Fruit fly (Drosophila melanogaster) whole organism, embryonic: ENCODE measurements around the gene Mon1.

ENCODE experiments used
- Atf3 ChIP-seq: fragments of 200-800 bp; sonication (Bioruptor generic); optimal IDR thresholded peaks from 3 replicates; lab custom pipeline; 2016; ENCODE audit warnings: missing biosample characterization, missing genetic modification characterization
- CG10147 ChIP-seq: fragments of 200-800 bp; sonication (Bioruptor generic); optimal IDR thresholded peaks from 2 replicates; lab custom pipeline; 2019; ENCODE audit warnings: missing biosample characterization, mild to moderate bottlenecking, missing genetic modification characterization, moderate library complexity
- CG10209 ChIP-seq: fragments of 200-800 bp; sonication (Bioruptor generic); optimal IDR thresholded peaks from 3 replicates; lab custom pipeline; 2017; ENCODE audit warnings: missing biosample characterization, mild to moderate bottlenecking, missing genetic modification characterization, missing genetic modification reagents
- CG10267 ChIP-seq: fragments of 200-800 bp; sonication (Bioruptor generic); optimal IDR thresholded peaks from 2 replicates; lab custom pipeline; 2018; ENCODE audit warnings: missing biosample characterization, mild to moderate bottlenecking, missing genetic modification characterization, moderate library complexity
- CG10654 ChIP-seq: fragments of 200-800 bp; sonication (Bioruptor generic); optimal IDR thresholded peaks from 2 replicates; lab custom pipeline; 2016; ENCODE audit warnings: missing biosample characterization, missing genetic modification characterization
- CG12071 ChIP-seq: fragments of 200-800 bp; sonication (Bioruptor generic); optimal IDR thresholded peaks from 3 replicates; lab custom pipeline; 2018; ENCODE audit warnings: missing biosample characterization, mild to moderate bottlenecking, missing genetic modification characterization
- CG12769 ChIP-seq: fragments of 200-800 bp; sonication (Bioruptor generic); optimal IDR thresholded peaks from 2 replicates; lab custom pipeline; 2019; ENCODE audit warnings: missing biosample characterization, mild to moderate bottlenecking, missing genetic modification characterization, moderate library complexity
- CG12942 ChIP-seq: fragments of 200-800 bp; sonication (Bioruptor generic); optimal IDR thresholded peaks from 3 replicates; lab custom pipeline; 2016; ENCODE audit warnings: missing biosample characterization, missing genetic modification characterization
- CG13424 ChIP-seq: fragments of 200-800 bp; sonication (Bioruptor generic); optimal IDR thresholded peaks from 2 replicates; lab custom pipeline; 2019; ENCODE audit warnings: missing biosample characterization, mild to moderate bottlenecking, missing genetic modification characterization, moderate library complexity
- CG14667 ChIP-seq: fragments of 200-800 bp; sonication (Bioruptor generic); IDR thresholded peaks from 2 replicates; pipeline ENCODE4 v1.3.6; 2022; ENCODE audit warnings: missing biosample characterization, missing genetic modification characterization
- CG15514 ChIP-seq: fragments of 200-800 bp; sonication (Bioruptor generic); optimal IDR thresholded peaks from 3 replicates; lab custom pipeline; 2017; ENCODE audit warnings: missing biosample characterization, missing genetic modification characterization, mild to moderate bottlenecking, moderate library complexity, missing genetic modification reagents
- CG17359 ChIP-seq: fragments of 200-800 bp; sonication (Bioruptor generic); optimal IDR thresholded peaks from 3 replicates; lab custom pipeline; 2018; ENCODE audit warnings: missing biosample characterization, mild to moderate bottlenecking, missing genetic modification characterization, moderate library complexity
- CG18599 ChIP-seq: fragments of 200-800 bp; sonication (Bioruptor generic); optimal IDR thresholded peaks from 3 replicates; lab custom pipeline; 2017; ENCODE audit warnings: missing biosample characterization, missing genetic modification characterization, mild to moderate bottlenecking, moderate library complexity, missing genetic modification reagents
- CG18619 ChIP-seq: fragments of 200-800 bp; sonication (Bioruptor generic); optimal IDR thresholded peaks from 3 replicates; lab custom pipeline; 2017; ENCODE audit warnings: missing biosample characterization, mild to moderate bottlenecking, missing genetic modification characterization
- CG3065 ChIP-seq: fragments of 200-800 bp; sonication (Bioruptor generic); optimal IDR thresholded peaks from 2 replicates; lab custom pipeline; 2016; ENCODE audit warnings: missing biosample characterization, missing genetic modification characterization
- CG31441 ChIP-seq: fragments of 200-800 bp; sonication (Bioruptor generic); IDR thresholded peaks from 2 replicates; pipeline ENCODE4 v1.3.6; 2022; ENCODE audit warnings: missing biosample characterization, missing genetic modification characterization
- CG34224 ChIP-seq: fragments of 200-800 bp; sonication (Bioruptor generic); IDR thresholded peaks from 3 replicates; pipeline ENCODE4 v1.3.6; 2022; ENCODE audit warnings: missing biosample characterization, missing genetic modification characterization; ENCODE audit not compliant: partially characterized antibody
- CG4424 ChIP-seq: fragments of 200-800 bp; sonication (Bioruptor generic); optimal IDR thresholded peaks from 3 replicates; lab custom pipeline; 2016; ENCODE audit warnings: missing biosample characterization, missing genetic modification characterization
- CG4707 ChIP-seq: fragments of 200-800 bp; sonication (Bioruptor generic); optimal IDR thresholded peaks from 2 replicates; lab custom pipeline; 2018; ENCODE audit warnings: missing biosample characterization, mild to moderate bottlenecking, missing genetic modification characterization, moderate library complexity
- CG6683 ChIP-seq: fragments of 200-800 bp; sonication (Bioruptor generic); optimal IDR thresholded peaks from 2 replicates; lab custom pipeline; 2017; ENCODE audit warnings: missing biosample characterization, mild to moderate bottlenecking, missing genetic modification characterization, missing genetic modification reagents
- CG6689 ChIP-seq: fragments of 200-800 bp; sonication (Bioruptor generic); IDR thresholded peaks from 2 replicates; pipeline ENCODE4 v1.3.6; 2022; ENCODE audit warnings: missing biosample characterization, missing genetic modification characterization
- CG7271 ChIP-seq: fragments of 200-800 bp; sonication (Bioruptor generic); optimal IDR thresholded peaks from 2 replicates; lab custom pipeline; 2018; ENCODE audit warnings: missing biosample characterization, mild to moderate bottlenecking, missing genetic modification characterization, moderate library complexity
- CG8944 ChIP-seq: fragments of 200-800 bp; sonication (Bioruptor generic); optimal IDR thresholded peaks from 3 replicates; lab custom pipeline; 2016; ENCODE audit warnings: missing biosample characterization, missing genetic modification characterization
- Deaf1 ChIP-seq: fragments of 200-800 bp; optimal IDR thresholded peaks from 3 replicates; lab custom pipeline; 2019; ENCODE audit warnings: missing biosample characterization, mild to moderate bottlenecking, missing genetic modification characterization, moderate library complexity
- Dp ChIP-seq: fragments of 200-800 bp; sonication (Bioruptor generic); optimal IDR thresholded peaks from 2 replicates; lab custom pipeline; 2018; ENCODE audit warnings: missing biosample characterization, mild to moderate bottlenecking, missing genetic modification characterization, moderate library complexity
- Gsc ChIP-seq: fragments of 200-800 bp; sonication (Bioruptor generic); IDR thresholded peaks from 2 replicates; pipeline ENCODE4 v1.3.6; 2022; ENCODE audit warnings: missing biosample characterization, missing genetic modification characterization
- HLH4C ChIP-seq: fragments of 200-800 bp; sonication (Bioruptor generic); IDR thresholded peaks from 3 replicates; pipeline ENCODE4 v1.3.6; 2022; ENCODE audit warnings: missing biosample characterization, missing genetic modification characterization; ENCODE audit not compliant: partially characterized antibody
- Hr51 ChIP-seq, 2 experiments: fragments of 200-800 bp; sonication (Bioruptor generic); optimal IDR thresholded peaks; 2 replicates in 1 of 2; 3 replicates in 1 of 2; lab custom pipeline; 2016 to 2018; ENCODE audit warnings: missing biosample characterization in 2 of 2, missing genetic modification characterization in 2 of 2, mild to moderate bottlenecking in 1 of 2, moderate library complexity in 1 of 2
- Hr78 ChIP-seq, 2 experiments: fragments of 200-800 bp in 1 of 2; fragments of >200 bp in 1 of 2; sonication (Bioruptor generic) in 1 of 2; optimal IDR thresholded peaks; 2 replicates each; lab custom pipeline; 2017 to 2019; ENCODE audit warnings: missing biosample characterization in 2 of 2, missing genetic modification characterization in 2 of 2, mild to moderate bottlenecking in 1 of 2, moderate library complexity in 1 of 2
- Neu2 ChIP-seq: fragments of 200-800 bp; sonication (Bioruptor generic); optimal IDR thresholded peaks from 3 replicates; lab custom pipeline; 2016; ENCODE audit warnings: missing biosample characterization, missing genetic modification characterization, borderline replicate concordance
- NfI ChIP-seq: fragments of 200-800 bp; sonication (Bioruptor generic); optimal IDR thresholded peaks from 3 replicates; lab custom pipeline; 2018; ENCODE audit warnings: missing biosample characterization, mild to moderate bottlenecking, missing genetic modification characterization, moderate library complexity
- Poxn ChIP-seq: fragments of 200-800 bp; sonication (Bioruptor generic); IDR thresholded peaks from 2 replicates; pipeline ENCODE4 v1.3.6; 2022; ENCODE audit warnings: missing biosample characterization, missing genetic modification characterization
- Ptx1 ChIP-seq: fragments of 200-800 bp; sonication (Bioruptor generic); IDR thresholded peaks from 2 replicates; pipeline ENCODE4 v1.3.6; 2022; ENCODE audit warnings: missing biosample characterization, missing genetic modification characterization
- Sry-β ChIP-seq: fragments of 200-800 bp; sonication (Bioruptor generic); optimal IDR thresholded peaks from 2 replicates; lab custom pipeline; 2018; ENCODE audit warnings: missing biosample characterization, mild to moderate bottlenecking, missing genetic modification characterization, moderate library complexity
- Taf1 ChIP-seq: fragments of 200-800 bp; sonication (Bioruptor generic); IDR thresholded peaks from 2 replicates; pipeline ENCODE4 v1.3.6; 2022; ENCODE audit warnings: missing biosample characterization, missing genetic modification characterization
- ara ChIP-seq: fragments of 200-800 bp; sonication (Bioruptor generic); IDR thresholded peaks from 2 replicates; pipeline ENCODE4 v1.3.6; 2022; ENCODE audit warnings: missing biosample characterization, missing genetic modification characterization
- bowl ChIP-seq: fragments of 200-800 bp; sonication (Bioruptor generic); IDR thresholded peaks from 2 replicates; pipeline ENCODE4 v1.3.6; 2022; ENCODE audit warnings: missing biosample characterization, missing genetic modification characterization
- chm ChIP-seq: fragments of 200-800 bp; sonication (Bioruptor generic); IDR thresholded peaks from 2 replicates; pipeline ENCODE4 v1.3.6; 2022; ENCODE audit warnings: missing biosample characterization, missing genetic modification characterization
- dm ChIP-seq: fragments of 200-800 bp; sonication (Bioruptor generic); optimal IDR thresholded peaks from 3 replicates; lab custom pipeline; 2016; ENCODE audit warnings: missing biosample characterization, missing genetic modification characterization
- dpn ChIP-seq, 2 experiments: fragments of 200-800 bp; sonication (Bioruptor generic); optimal IDR thresholded peaks; 3 replicates each; lab custom pipeline; 2016; ENCODE audit warnings: missing biosample characterization in 2 of 2, missing genetic modification characterization in 2 of 2
- dysf ChIP-seq: fragments of 200-800 bp; sonication (Bioruptor generic); IDR thresholded peaks from 3 replicates; pipeline ENCODE4 v1.3.6; 2022; ENCODE audit warnings: missing biosample characterization, missing genetic modification characterization
- gce ChIP-seq: fragments of 200-800 bp; sonication (Bioruptor generic); IDR thresholded peaks from 3 replicates; pipeline ENCODE4 v1.3.6; 2022; ENCODE audit warnings: missing biosample characterization, missing genetic modification characterization
- h ChIP-seq: fragments of >200 bp; optimal IDR thresholded peaks from 2 replicates; lab custom pipeline; 2017
- hth ChIP-seq: fragments of >200 bp; optimal IDR thresholded peaks from 2 replicates; lab custom pipeline; 2017; ENCODE audit warnings: inconsistent platforms
- onecut ChIP-seq: fragments of 200-800 bp; sonication (Bioruptor generic); IDR thresholded peaks from 2 replicates; pipeline ENCODE4 v1.3.6; 2022; ENCODE audit warnings: missing biosample characterization, missing genetic modification characterization
- otp ChIP-seq: fragments of 200-800 bp; sonication (Bioruptor generic); IDR thresholded peaks from 3 replicates; pipeline ENCODE4, ENCODE4 v1.3.6; 2022; ENCODE audit warnings: missing biosample characterization, missing genetic modification characterization
- run ChIP-seq: fragments of 200-800 bp; sonication (Bioruptor generic); optimal IDR thresholded peaks from 3 replicates; lab custom pipeline; 2018; ENCODE audit warnings: missing biosample characterization, mild to moderate bottlenecking, missing genetic modification characterization
- seq ChIP-seq: fragments of 200-800 bp; sonication (Bioruptor generic); IDR thresholded peaks from 2 replicates; pipeline ENCODE4 v1.3.6; 2022; ENCODE audit warnings: missing biosample characterization, missing genetic modification characterization
- sisA ChIP-seq: fragments of 200-800 bp; sonication (Bioruptor generic); IDR thresholded peaks from 2 replicates; pipeline ENCODE4 v1.3.6; 2022; ENCODE audit warnings: missing biosample characterization, missing genetic modification characterization
- ttk ChIP-seq: fragments of 200-800 bp; sonication (Bioruptor generic); IDR thresholded peaks from 2 replicates; pipeline ENCODE4 v2.1.2; 2022; ENCODE audit warnings: missing biosample characterization, missing genetic modification characterization

Gene Mon1

dm6 chr2L:4856118-4856517 lies 5.7 kb downstream of the Mon1 start (continued):
- TF ChIP-seq CG6683 (GFP tag; lab: Kevin White, UChicago) (peak; percentile 52), CG4424 (peak; percentile 58), CG15514 (peak; percentile 36), Hr78 (GFP tag; optimal IDR thresholded peaks at IDR 0.05; lab: Kevin White, UChicago) (no peak), CG12071 (GFP tag; lab: Kevin White, UChicago) (peak; percentile 52), CG8944 (GFP tag; lab: Kevin White, UChicago) (no peak), Dp (GFP tag; lab: Kevin White, UChicago) (no peak), Poxn (no peak), dysf (GFP tag; lab: Robert Waterston, UW) (peak; percentile 52; the same call in 1 of the 3 replicates), CG4707 (peak; percentile 39), Ptx1 (GFP tag; lab: Robert Waterston, UW) (peak; percentile 53), CG14667 (GFP tag; lab: Robert Waterston, UW) (peak; percentile 56), run (tag; lab: Kevin White, UChicago) (peak; percentile 40), Atf3 (GFP tag; lab: Kevin White, UChicago) (no peak), CG6689 (GFP tag; lab: Robert Waterston, UW) (peak; percentile 72), CG10654 (GFP tag; lab: Kevin White, UChicago) (peak; percentile 46), CG17359 (peak; percentile 82), CG10147 (GFP tag; lab: Kevin White, UChicago) (peak; percentile 39), ara (peak; percentile 73), CG12942 (GFP tag; lab: Kevin White, UChicago) (peak; percentile 20), HLH4C (no peak), ttk (GFP tag; lab: Robert Waterston, UW) (peak; percentile 31; the same call in 1 of the 2 replicates), chm (GFP tag; lab: Robert Waterston, UW) (peak; percentile 67; the same call in 1 of the 2 replicates), Gsc (GFP tag; lab: Robert Waterston, UW) (no peak), CG34224 (GFP tag; lab: Robert Waterston, UW) (no peak), bowl (GFP tag; lab: Robert Waterston, UW) (peak; percentile 31; the same call in 1 of the 2 replicates), sisA (GFP tag; lab: Robert Waterston, UW) (peak; percentile 43; the same call in 1 of the 2 replicates), h (lab: Kevin White, UChicago) (no peak), NfI (GFP tag; lab: Kevin White, UChicago) (peak; percentile 28), CG3065 (GFP tag; lab: Kevin White, UChicago) (no peak), gce (GFP tag; lab: Robert Waterston, UW) (0 out of 3 replicates have a peak, but pooled peaks have one; percentile 14), Taf1 (GFP tag; lab: Robert Waterston, UW) (no peak; the same call in 1 of the 2 replicates), CG10209 (peak; percentile 43), CG31441 (GFP tag; lab: Robert Waterston, UW) (peak; percentile 84), seq (GFP tag; lab: Robert Waterston, UW) (0 out of 2 replicates have a peak, but pooled peaks have one; percentile 16), Sry-β (no peak), Hr51 (GFP tag; optimal IDR thresholded peaks at IDR 0.05; lab: Kevin White, UChicago) (peak in 1 of 2 experiments; percentile 78), otp (GFP tag; lab: Robert Waterston, UW) (peak; percentile 65; the same call in 2 of the 3 replicates), CG18619 (GFP tag; lab: Kevin White, UChicago) (peak; percentile 5), CG18599 (peak; percentile 80), onecut (GFP tag; lab: Robert Waterston, UW) (peak; percentile 56), CG10267 (tag; lab: Kevin White, UChicago) (peak; percentile 72), dpn (GFP tag; optimal IDR thresholded peaks at IDR 0.05; lab: Kevin White, UChicago) (peak in 1 of 2 experiments; percentile 43), CG13424 (peak; percentile 76), CG7271 (tag; lab: Kevin White, UChicago) (no peak), CG12769 (tag; lab: Kevin White, UChicago) (peak; percentile 53), Neu2 (no peak), dm (GFP tag; lab: Kevin White, UChicago) (no peak), Deaf1 (peak; percentile 12), hth (lab: Kevin White, UChicago) (no peak)
